Fruit fly (Drosophila melanogaster): ENCODE measurements around the gene CG46383.

Gene CG46383

dm6 chr3R:15972979-15973486 lies 22.3 kb upstream of the CG46383 start, which contains the start of gene Hel89B (continued):
- TF ChIP-seq Oli (tag; optimal IDR thresholded peaks at IDR 0.05) (peak; percentile 61), Drgx (GFP tag; IDR thresholded peaks at IDR 0.05) (no peak), pfk (GFP tag; optimal IDR thresholded peaks at IDR 0.05) (no peak), sr (GFP tag; IDR thresholded peaks at IDR 0.05) (no peak), vnd (GFP tag; IDR thresholded peaks at IDR 0.05; ENCODE audit: partially characterized antibody) (no peak), Camta (GFP tag; optimal IDR thresholded peaks at IDR 0.05) (peak; percentile 68), az2 (GFP tag; optimal IDR thresholded peaks at IDR 0.05) (peak; percentile 71), CG3995 (GFP tag; optimal IDR thresholded peaks at IDR 0.05) (peak; percentile 9), Sox100B (GFP tag; optimal IDR thresholded peaks at IDR 0.05) (no peak), Rx (GFP tag; IDR thresholded peaks at IDR 0.05) (no peak), abd-A (tag; optimal IDR thresholded peaks at IDR 0.05) (no peak), dysf (GFP tag; IDR thresholded peaks at IDR 0.05) (no peak), trh (GFP tag; optimal IDR thresholded peaks at IDR 0.05) (peak; percentile 6), Trl (optimal IDR thresholded peaks at IDR 0.05) (no peak), Trl (GFP tag; optimal IDR thresholded peaks at IDR 0.05) (peak; percentile 53), pb (GFP tag; optimal IDR thresholded peaks at IDR 0.05) (no peak), kay (GFP tag; optimal IDR thresholded peaks at IDR 0.05) (peak; percentile 22), CG11085 (GFP tag; IDR thresholded peaks at IDR 0.05) (no peak), Fer3 (tag; optimal IDR thresholded peaks at IDR 0.05) (peak; percentile 68), B-H2 (GFP tag; optimal IDR thresholded peaks at IDR 0.05) (peak; percentile 66), H2.0 (GFP tag; IDR thresholded peaks at IDR 0.05) (no peak), CG32767 (GFP tag; IDR thresholded peaks at IDR 0.05) (no peak), CG7839 (tag; optimal IDR thresholded peaks at IDR 0.05) (peak; percentile 53), CG6689 (GFP tag; IDR thresholded peaks at IDR 0.05) (no peak), zfh1 (GFP tag; IDR thresholded peaks at IDR 0.05) (no peak), Six4 (GFP tag; optimal IDR thresholded peaks at IDR 0.05) (peak; percentile 13), CG12942 (GFP tag; optimal IDR thresholded peaks at IDR 0.05) (peak; percentile 62), Spps (tag; optimal IDR thresholded peaks at IDR 0.05) (no peak), CG6765 (GFP tag; optimal IDR thresholded peaks at IDR 0.05) (no peak), Rfx (GFP tag; IDR thresholded peaks at IDR 0.05) (no peak), croc (GFP tag; conservative IDR thresholded peaks at IDR 0.05) (peak; percentile 33; the same call in 2 of the 3 replicates), HLH3B (GFP tag; IDR thresholded peaks at IDR 0.05) (no peak), CG1602 (GFP tag; optimal IDR thresholded peaks at IDR 0.05) (peak; percentile 64), CG17802 (tag; optimal IDR thresholded peaks at IDR 0.05) (peak; percentile 90), CG10959 (GFP tag; IDR thresholded peaks at IDR 0.05) (no peak), stc (GFP tag; IDR thresholded peaks at IDR 0.05) (no peak), CG11696 (GFP tag; IDR thresholded peaks at IDR 0.05) (no peak), CG9817 (tag; optimal IDR thresholded peaks at IDR 0.05) (peak; percentile 89), CG12155 (GFP tag; optimal IDR thresholded peaks at IDR 0.05) (peak; percentile 67), maf-S (GFP tag; optimal IDR thresholded peaks at IDR 0.05) (peak; percentile 43), trem (tag; optimal IDR thresholded peaks at IDR 0.05) (peak; percentile 89), rib (GFP tag; IDR thresholded peaks at IDR 0.05) (no peak), ERR (GFP tag; optimal IDR thresholded peaks at IDR 0.05) (no peak), CG15479 (GFP tag; optimal IDR thresholded peaks at IDR 0.05) (no peak), Ada2b (GFP tag; IDR thresholded peaks at IDR 0.05) (no peak), sisA (GFP tag; IDR thresholded peaks at IDR 0.05) (no peak), E2f2 (GFP tag; IDR thresholded peaks at IDR 0.05) (no peak), CG15011 (GFP tag; optimal IDR thresholded peaks at IDR 0.05) (no peak), slp2 (GFP tag; optimal IDR thresholded peaks at IDR 0.05) (peak; percentile 38), CG7745 (tag; optimal IDR thresholded peaks at IDR 0.05) (no peak), CG3726 (GFP tag; IDR thresholded peaks at IDR 0.05) (no peak), CG2202 (tag; optimal IDR thresholded peaks at IDR 0.05) (no peak), MTF-1 (GFP tag; optimal IDR thresholded peaks at IDR 0.05; ENCODE audit: borderline replicate concordance) (peak; percentile 8)

Data from whole organism, embryonic.